Worm (Caenorhabditis elegans): ENCODE results near the gene K01D12.9.

K01D12.9 gene

ce11 chrV:12417277-12417676 is 12.8 kb upstream of the K01D12.9 start, which contains the start of gene cdr-3:
Gene cdr-3, minus strand, starts transcription at chrV:12417377.
- TF ChIP-seq lsy-12 (tag; optimal IDR thresholded peaks at IDR 0.05) (no peak), nhr-77 (tag; optimal IDR thresholded peaks at IDR 0.05) (no peak), nfya-1 (tag; optimal IDR thresholded peaks at IDR 0.05; ENCODE audit: insufficient read depth) (no peak), pqm-1 (tag; optimal IDR thresholded peaks at IDR 0.05) (no peak), unc-62 (GFP tag; optimal IDR thresholded peaks at IDR 0.05) (no peak), ceh-9 (tag; optimal IDR thresholded peaks at IDR 0.05) (no peak), ceh-82 (tag; optimal IDR thresholded peaks at IDR 0.05) (no peak), aly-2 (tag; optimal IDR thresholded peaks at IDR 0.05) (no peak), nhr-76 (tag; optimal IDR thresholded peaks at IDR 0.05) (no peak), snpc-4 (tag; optimal IDR thresholded peaks at IDR 0.05) (no peak), ama-1 (optimal IDR thresholded peaks at IDR 0.05) (no peak)

- TF ChIP-seq pqm-1 (tag; optimal IDR thresholded peaks at IDR 0.05) (peak; percentile 79), tbx-2 (tag; optimal IDR thresholded peaks at IDR 0.05) (no peak), elt-2 (tag; optimal IDR thresholded peaks at IDR 0.05) (peak; percentile 78), skn-1 (tag; optimal IDR thresholded peaks at IDR 0.05) (no peak), lin-15B (tag; optimal IDR thresholded peaks at IDR 0.05) (no peak)
Measured at ce11 chrV:12415656-12416055, 11.2 kb upstream of the K01D12.9 start, which contains the start of gene cdr-2. Gene cdr-2, minus strand, starts transcription at chrV:12415709.

- peak; percentile 55 for TF ChIP-seq pqm-1 (tag; optimal IDR thresholded peaks at IDR 0.05)
- TF ChIP-seq snpc-4 (tag; optimal IDR thresholded peaks at IDR 0.05) = no peak
- TF ChIP-seq nhr-76 (tag; optimal IDR thresholded peaks at IDR 0.05) = no peak
- no peak for TF ChIP-seq fkh-2 (tag; optimal IDR thresholded peaks at IDR 0.05)
- peak; percentile 15 for TF ChIP-seq pha-4 (tag; optimal IDR thresholded peaks at IDR 0.05)
- TF ChIP-seq elt-2 (tag; optimal IDR thresholded peaks at IDR 0.05) = peak; percentile 62
- peak; percentile 51 for TF ChIP-seq skn-1 (tag; optimal IDR thresholded peaks at IDR 0.05)
Measured at ce11 chrV:12414362-12414761, 9.9 kb upstream of the K01D12.9 start.

- peak; percentile 28 for TF ChIP-seq ceh-28 (tag; optimal IDR thresholded peaks at IDR 0.05)
- peak; percentile 61 for TF ChIP-seq pha-4 (tag; optimal IDR thresholded peaks at IDR 0.05)
- TF ChIP-seq elt-2 (tag; optimal IDR thresholded peaks at IDR 0.05) = peak; percentile 46
- TF ChIP-seq nhr-23 (tag; optimal IDR thresholded peaks at IDR 0.05) = peak; percentile 9
- TF ChIP-seq fkh-10 (GFP tag; optimal IDR thresholded peaks at IDR 0.05) = no peak
- peak; percentile 63 for TF ChIP-seq pqm-1 (tag; optimal IDR thresholded peaks at IDR 0.05)
- no peak for TF ChIP-seq R02D3.7 (tag; optimal IDR thresholded peaks at IDR 0.05)
Measured at ce11 chrV:12413651-12414114, 9.2 kb upstream of the K01D12.9 start, which contains the start of gene cdr-6. Gene cdr-6, minus strand, starts transcription at chrV:12413701.

ce11 chrV:12412321-12412720 is 7.9 kb upstream of the K01D12.9 start:
- TF ChIP-seq nhr-67 (tag; optimal IDR thresholded peaks at IDR 0.05) (no peak), aly-2 (tag; optimal IDR thresholded peaks at IDR 0.05) (no peak), pha-4 (tag; optimal IDR thresholded peaks at IDR 0.05) (no peak)

ce11 chrV:12411909-12412308 is 7.5 kb upstream of the K01D12.9 start, which contains the start of gene cdr-7:
Gene cdr-7, minus strand, starts transcription at chrV:12412113.
- TF ChIP-seq elt-1 (tag; optimal IDR thresholded peaks at IDR 0.05) (peak; percentile 89), unc-39 (tag; optimal IDR thresholded peaks at IDR 0.05) (no peak), nhr-25 (tag; optimal IDR thresholded peaks at IDR 0.05) (peak; percentile 41), elt-3 (tag; optimal IDR thresholded peaks at IDR 0.05) (peak in 1 of 3 experiments; percentile 45), snpc-4 (tag; optimal IDR thresholded peaks at IDR 0.05) (no peak), aly-2 (tag; optimal IDR thresholded peaks at IDR 0.05) (no peak), ceh-28 (tag; optimal IDR thresholded peaks at IDR 0.05) (no peak), fos-1 (tag; optimal IDR thresholded peaks at IDR 0.05) (no peak), tbx-2 (tag; optimal IDR thresholded peaks at IDR 0.05) (no peak), unc-62 (GFP tag; optimal IDR thresholded peaks at IDR 0.05) (no peak), fkh-10 (GFP tag; optimal IDR thresholded peaks at IDR 0.05) (no peak), nhr-23 (tag; optimal IDR thresholded peaks at IDR 0.05) (no peak), ztf-11 (tag; optimal IDR thresholded peaks at IDR 0.05) (no peak), jun-1 (tag; optimal IDR thresholded peaks at IDR 0.05) (no peak), sea-2 (GFP tag; optimal IDR thresholded peaks at IDR 0.05) (no peak), nhr-67 (tag; optimal IDR thresholded peaks at IDR 0.05) (no peak)

Data from whole organism, L3 larva.